Fruit fly (Drosophila melanogaster) whole organism, adult: ENCODE measurements around the gene CG44000.

Experiments used
- CG7101 ChIP-seq: fragments of 200-800 bp; sonication (Bioruptor generic); optimal IDR thresholded peaks from 2 replicates; lab custom pipeline; 2018; ENCODE audit warnings: missing biosample characterization, mild to moderate bottlenecking, missing genetic modification characterization, moderate library complexity
- Clk ChIP-seq: fragments of 200-800 bp; sonication (Bioruptor generic); optimal IDR thresholded peaks from 2 replicates; lab custom pipeline; 2017; ENCODE audit warnings: missing biosample characterization, missing genetic modification characterization
- Crg-1 ChIP-seq: fragments of 200-800 bp; sonication (Bioruptor generic); optimal IDR thresholded peaks from 2 replicates; lab custom pipeline; 2016; ENCODE audit warnings: missing biosample characterization, missing genetic modification characterization
- bab1 ChIP-seq: fragments of 200-800 bp; sonication (Bioruptor generic); optimal IDR thresholded peaks from 3 replicates; lab custom pipeline; 2019; ENCODE audit warnings: missing biosample characterization, mild to moderate bottlenecking, missing genetic modification characterization, moderate library complexity
- cic ChIP-seq: fragments of 200-800 bp; sonication (Bioruptor generic); optimal IDR thresholded peaks from 2 replicates; lab custom pipeline; 2017; ENCODE audit warnings: missing biosample characterization, mild to moderate bottlenecking, missing genetic modification characterization, moderate library complexity
- cnc ChIP-seq, 2 experiments: fragments of >200 bp; optimal IDR thresholded peaks; 2 replicates each; lab custom pipeline; 2017

dm6 chr2L:5036120-5036519 is 7.0 kb upstream of the CG44000 start:
- TF ChIP-seq cic (GFP tag; lab: Kevin White, UChicago) (no peak), Crg-1 (no peak), cnc (optimal IDR thresholded peaks at IDR 0.05; lab: Kevin White, UChicago) (no peak), bab1 (GFP tag; lab: Kevin White, UChicago) (no peak), Clk (GFP tag; lab: Kevin White, UChicago) (no peak), CG7101 (tag; lab: Kevin White, UChicago) (no peak)
